Fruit fly (Drosophila melanogaster): ENCODE data around the gene Tcs5.

Tcs5 gene

dm6 chr3L:5139312-5139711 lies at the start of gene Tcs5, which contains the start of gene CHMP2B:
Tcs5 (minus strand) TSS chr3L:5139395.
CHMP2B (plus strand) TSS chr3L:5139619.
- TF ChIP-seq CG17801 (GFP tag; optimal IDR thresholded peaks at IDR 0.05; ENCODE audit: partially characterized antibody) = peak; percentile 100

- TF ChIP-seq CG17801 (GFP tag; optimal IDR thresholded peaks at IDR 0.05; ENCODE audit: partially characterized antibody) = peak; percentile 4
Observed at dm6 chr3L:5188402-5188801, 49.2 kb upstream of the Tcs5 start.

dm6 chr3L:5187572-5187934 lies 48.4 kb upstream of the Tcs5 start:
- TF ChIP-seq CG17801 (GFP tag; optimal IDR thresholded peaks at IDR 0.05; ENCODE audit: partially characterized antibody) = peak; percentile 82

dm6 chr3L:5186807-5187571 lies 47.8 kb upstream of the Tcs5 start:
- peak; percentile 72 for TF ChIP-seq CG17801 (GFP tag; optimal IDR thresholded peaks at IDR 0.05; ENCODE audit: partially characterized antibody)

- peak; percentile 6 for TF ChIP-seq CG17801 (GFP tag; optimal IDR thresholded peaks at IDR 0.05; ENCODE audit: partially characterized antibody)
Observed at dm6 chr3L:5184860-5185639, 45.9 kb upstream of the Tcs5 start.

dm6 chr3L:5184502-5184859 lies 45.3 kb upstream of the Tcs5 start:
- peak; percentile 16 for TF ChIP-seq CG17801 (GFP tag; optimal IDR thresholded peaks at IDR 0.05; ENCODE audit: partially characterized antibody)

- TF ChIP-seq CG17801 (GFP tag; optimal IDR thresholded peaks at IDR 0.05; ENCODE audit: partially characterized antibody) = no peak
Observed at dm6 chr3L:5183662-5184061, 44.5 kb upstream of the Tcs5 start.

dm6 chr3L:5182994-5183566 lies 43.9 kb upstream of the Tcs5 start:
- TF ChIP-seq CG17801 (GFP tag; optimal IDR thresholded peaks at IDR 0.05; ENCODE audit: partially characterized antibody) = no peak

dm6 chr3L:5182255-5182993 lies 43.2 kb upstream of the Tcs5 start:
- TF ChIP-seq CG17801 (GFP tag; optimal IDR thresholded peaks at IDR 0.05; ENCODE audit: partially characterized antibody) = no peak

dm6 chr3L:5180968-5181612 lies 41.9 kb upstream of the Tcs5 start:
- no peak for TF ChIP-seq CG17801 (GFP tag; optimal IDR thresholded peaks at IDR 0.05; ENCODE audit: partially characterized antibody)

- peak; percentile 44 for TF ChIP-seq CG17801 (GFP tag; optimal IDR thresholded peaks at IDR 0.05; ENCODE audit: partially characterized antibody)
Observed at dm6 chr3L:5180179-5180578, 41.0 kb upstream of the Tcs5 start.

- TF ChIP-seq CG17801 (GFP tag; optimal IDR thresholded peaks at IDR 0.05; ENCODE audit: partially characterized antibody) = no peak
Observed at dm6 chr3L:5178903-5179302, 39.7 kb upstream of the Tcs5 start.

dm6 chr3L:5176789-5177188 lies 37.6 kb upstream of the Tcs5 start:
- TF ChIP-seq CG17801 (GFP tag; optimal IDR thresholded peaks at IDR 0.05; ENCODE audit: partially characterized antibody) = no peak

- no peak for TF ChIP-seq CG17801 (GFP tag; optimal IDR thresholded peaks at IDR 0.05; ENCODE audit: partially characterized antibody)
Observed at dm6 chr3L:5176071-5176470, 36.9 kb upstream of the Tcs5 start.

- peak; percentile 65 for TF ChIP-seq CG17801 (GFP tag; optimal IDR thresholded peaks at IDR 0.05; ENCODE audit: partially characterized antibody)
Observed at dm6 chr3L:5172470-5172869, 33.3 kb upstream of the Tcs5 start.
